Fruit fly (Drosophila melanogaster): Measurements from ENCODE around the gene rho.

- TF ChIP-seq cwo (GFP tag; optimal IDR thresholded peaks at IDR 0.05) = no peak
- TF ChIP-seq wor (GFP tag; IDR thresholded peaks at IDR 0.05) = no peak
- TF ChIP-seq CG13123 (GFP tag; optimal IDR thresholded peaks at IDR 0.05) = no peak
- no peak for TF ChIP-seq ranshi (GFP tag; IDR thresholded peaks at IDR 0.05)
- TF ChIP-seq CG7928 (GFP tag; optimal IDR thresholded peaks at IDR 0.05) = no peak
- no peak for TF ChIP-seq CG17829 (tag; optimal IDR thresholded peaks at IDR 0.05)
- no peak for TF ChIP-seq gsb (GFP tag; IDR thresholded peaks at IDR 0.05)
These were observed 8.3 kb downstream of the rho start, which contains the start of gene Naa30B for dm6 chr3L:1471960-1472359.
